Fruit fly (Drosophila melanogaster) whole organism, wandering third instar larva: ENCODE data around the gene CG9519.

Experiments used
- Hr78 ChIP-seq: fragments of >200 bp; optimal IDR thresholded peaks from 2 replicates; lab custom pipeline; 2017; ENCODE audit warnings: missing biosample characterization, missing genetic modification characterization
- Rel ChIP-seq, 2 experiments: fragments of 200-800 bp; sonication (Bioruptor generic) in 1 of 2; optimal IDR thresholded peaks; 2 replicates in 1 of 2; 3 replicates in 1 of 2; lab custom pipeline; 2016 to 2019; ENCODE audit warnings: mild to moderate bottlenecking in 2 of 2, missing biosample characterization in 2 of 2, missing genetic modification characterization in 2 of 2, moderate library complexity in 1 of 2
- h ChIP-seq: fragments of 200-800 bp; sonication (Bioruptor generic); optimal IDR thresholded peaks from 3 replicates; lab custom pipeline; 2016; ENCODE audit warnings: missing biosample characterization, mild to moderate bottlenecking, missing genetic modification characterization
- psq ChIP-seq: fragments of 200-800 bp; sonication (Bioruptor generic); optimal IDR thresholded peaks from 3 replicates; lab custom pipeline; 2017; ENCODE audit warnings: missing biosample characterization, mild to moderate bottlenecking, missing genetic modification characterization, moderate library complexity
- sv ChIP-seq: fragments of 200-800 bp; sonication (Bioruptor generic); optimal IDR thresholded peaks from 3 replicates; lab custom pipeline; 2016; ENCODE audit warnings: missing biosample characterization, missing genetic modification characterization
- tai ChIP-seq: sonication (Bioruptor generic); optimal IDR thresholded peaks from 2 replicates; lab custom pipeline; 2016; ENCODE audit warnings: missing biosample characterization, missing genetic modification characterization

dm6 chrX:14885554-14885953, 29.4 kb upstream of the CG9519 start:
- no peak for TF ChIP-seq psq (GFP tag; lab: Kevin White, UChicago)
- no peak for TF ChIP-seq tai
- no peak for TF ChIP-seq h
- TF ChIP-seq sv = no peak
- no peak for TF ChIP-seq Rel (GFP tag; optimal IDR thresholded peaks at IDR 0.05; lab: Kevin White, UChicago)
- no peak for TF ChIP-seq Rel (tag; optimal IDR thresholded peaks at IDR 0.05; lab: Kevin White, UChicago)
- TF ChIP-seq Hr78 (GFP tag; lab: Kevin White, UChicago) = no peak
